Fruit fly (Drosophila melanogaster) whole organism, embryonic: ENCODE results near the gene Duox.

Experiments used
- B-H2 ChIP-seq: fragments of 200-800 bp; sonication (Bioruptor generic); optimal IDR thresholded peaks from 2 replicates; lab custom pipeline; 2018; ENCODE audit warnings: missing biosample characterization, mild to moderate bottlenecking, missing genetic modification characterization
- CG10209 ChIP-seq: fragments of 200-800 bp; sonication (Bioruptor generic); optimal IDR thresholded peaks from 3 replicates; lab custom pipeline; 2017; ENCODE audit warnings: missing biosample characterization, mild to moderate bottlenecking, missing genetic modification characterization, missing genetic modification reagents
- CG11695 ChIP-seq: fragments of 200-800 bp; sonication (Bioruptor generic); IDR thresholded peaks from 3 replicates; pipeline ENCODE4 v1.3.6; 2022; ENCODE audit warnings: missing biosample characterization, missing genetic modification characterization
- CG12071 ChIP-seq: fragments of 200-800 bp; sonication (Bioruptor generic); optimal IDR thresholded peaks from 3 replicates; lab custom pipeline; 2018; ENCODE audit warnings: missing biosample characterization, mild to moderate bottlenecking, missing genetic modification characterization
- CG13296 ChIP-seq: fragments of 200-800 bp; sonication (Bioruptor generic); optimal IDR thresholded peaks from 3 replicates; lab custom pipeline; 2018; ENCODE audit warnings: missing biosample characterization, mild to moderate bottlenecking, missing genetic modification characterization
- CG13894 ChIP-seq: fragments of 200-800 bp; sonication (Bioruptor generic); optimal IDR thresholded peaks from 3 replicates; lab custom pipeline; 2018; ENCODE audit warnings: missing biosample characterization, mild to moderate bottlenecking, missing genetic modification characterization, moderate library complexity
- CG15479 ChIP-seq: fragments of 200-800 bp; sonication (Bioruptor generic); optimal IDR thresholded peaks from 3 replicates; lab custom pipeline; 2019; ENCODE audit warnings: missing biosample characterization, mild to moderate bottlenecking, missing genetic modification characterization, moderate library complexity
- CG17802 ChIP-seq: fragments of 200-800 bp; sonication (Bioruptor generic); optimal IDR thresholded peaks from 2 replicates; lab custom pipeline; 2018; ENCODE audit warnings: missing biosample characterization, mild to moderate bottlenecking, missing genetic modification characterization, moderate library complexity
- CG17912 ChIP-seq: fragments of 200-800 bp; sonication (Bioruptor generic); optimal IDR thresholded peaks from 2 replicates; lab custom pipeline; 2018; ENCODE audit warnings: missing biosample characterization, mild to moderate bottlenecking, missing genetic modification characterization
- CG18764 ChIP-seq: fragments of 200-800 bp; sonication (Bioruptor generic); optimal IDR thresholded peaks from 3 replicates; lab custom pipeline; 2016; ENCODE audit warnings: missing biosample characterization, missing genetic modification characterization
- CG2120 ChIP-seq: fragments of 200-800 bp; sonication (Bioruptor generic); optimal IDR thresholded peaks from 3 replicates; lab custom pipeline; 2016; ENCODE audit warnings: missing biosample characterization, missing genetic modification characterization
- CG2678 ChIP-seq: fragments of 200-800 bp; sonication (Bioruptor generic); optimal IDR thresholded peaks from 3 replicates; lab custom pipeline; 2019; ENCODE audit warnings: missing biosample characterization, mild to moderate bottlenecking, missing genetic modification characterization, moderate library complexity
- CG30403 ChIP-seq: fragments of 200-800 bp; sonication (Bioruptor generic); optimal IDR thresholded peaks from 3 replicates; lab custom pipeline; 2016; ENCODE audit warnings: missing biosample characterization, missing genetic modification characterization
- CG3281 ChIP-seq: fragments of 200-800 bp; sonication (Bioruptor generic); optimal IDR thresholded peaks from 3 replicates; lab custom pipeline; 2017; ENCODE audit warnings: missing biosample characterization, mild to moderate bottlenecking, missing genetic modification characterization
- CG34376 ChIP-seq: fragments of 200-800 bp; sonication (Bioruptor generic); optimal IDR thresholded peaks from 2 replicates; lab custom pipeline; 2018; ENCODE audit warnings: missing biosample characterization, mild to moderate bottlenecking, missing genetic modification characterization
- CG42726 ChIP-seq: fragments of 200-800 bp; sonication (Bioruptor generic); IDR thresholded peaks from 2 replicates; pipeline ENCODE4 v1.3.6; 2022; ENCODE audit warnings: missing biosample characterization, missing genetic modification characterization; ENCODE audit not compliant: partially characterized antibody
- CG5245 ChIP-seq: fragments of 200-800 bp; sonication (Bioruptor generic); optimal IDR thresholded peaks from 3 replicates; lab custom pipeline; 2016; ENCODE audit warnings: missing biosample characterization, missing genetic modification characterization
- CG6254 ChIP-seq: fragments of 200-800 bp; sonication (Bioruptor generic); optimal IDR thresholded peaks from 3 replicates; lab custom pipeline; 2017; ENCODE audit warnings: mild to moderate bottlenecking, missing biosample characterization, missing genetic modification reagents, missing genetic modification characterization
- CG6689 ChIP-seq: fragments of 200-800 bp; sonication (Bioruptor generic); IDR thresholded peaks from 2 replicates; pipeline ENCODE4 v1.3.6; 2022; ENCODE audit warnings: missing biosample characterization, missing genetic modification characterization
- CG6813 ChIP-seq: fragments of 200-800 bp; sonication (Bioruptor generic); optimal IDR thresholded peaks from 2 replicates; lab custom pipeline; 2017; ENCODE audit warnings: missing biosample characterization, missing genetic modification characterization, mild to moderate bottlenecking, moderate library complexity, missing genetic modification reagents
- CG6854 ChIP-seq: fragments of 200-800 bp; sonication (Bioruptor generic); optimal IDR thresholded peaks from 3 replicates; lab custom pipeline; 2017; ENCODE audit warnings: missing biosample characterization, mild to moderate bottlenecking, missing genetic modification characterization
- CG7839 ChIP-seq: fragments of 200-800 bp; sonication (Bioruptor generic); optimal IDR thresholded peaks from 3 replicates; lab custom pipeline; 2018; ENCODE audit warnings: missing biosample characterization, mild to moderate bottlenecking, missing genetic modification characterization, moderate library complexity
- CG7928 ChIP-seq: fragments of 200-800 bp; sonication (Bioruptor generic); optimal IDR thresholded peaks from 2 replicates; lab custom pipeline; 2017; ENCODE audit warnings: missing biosample characterization, mild to moderate bottlenecking, missing genetic modification characterization
- CG8944 ChIP-seq: fragments of 200-800 bp; sonication (Bioruptor generic); optimal IDR thresholded peaks from 3 replicates; lab custom pipeline; 2016; ENCODE audit warnings: missing biosample characterization, missing genetic modification characterization
- CG9727 ChIP-seq: fragments of 200-800 bp; sonication (Bioruptor generic); optimal IDR thresholded peaks from 3 replicates; lab custom pipeline; 2017; ENCODE audit warnings: missing biosample characterization, mild to moderate bottlenecking, missing genetic modification characterization
- PHDP ChIP-seq: fragments of 200-800 bp; sonication (Bioruptor generic); optimal IDR thresholded peaks from 3 replicates; lab custom pipeline; 2018; ENCODE audit warnings: missing biosample characterization, mild to moderate bottlenecking, missing genetic modification characterization, moderate library complexity
- Sox100B ChIP-seq: fragments of 200-800 bp; sonication (Bioruptor generic); optimal IDR thresholded peaks from 3 replicates; lab custom pipeline; 2018; ENCODE audit warnings: missing biosample characterization, mild to moderate bottlenecking, missing genetic modification characterization
- Xbp1 ChIP-seq: fragments of 200-800 bp; sonication (Bioruptor generic); optimal IDR thresholded peaks from 3 replicates; lab custom pipeline; 2016; ENCODE audit warnings: missing biosample characterization, mild to moderate bottlenecking, missing genetic modification characterization
- Xrp1 ChIP-seq: fragments of 200-800 bp; sonication (Bioruptor generic); IDR thresholded peaks from 2 replicates; pipeline ENCODE4 v1.3.6; 2022; ENCODE audit warnings: missing biosample characterization, missing genetic modification characterization
- abd-A ChIP-seq: fragments of 200-800 bp; sonication (Bioruptor generic); optimal IDR thresholded peaks from 3 replicates; lab custom pipeline; 2019; ENCODE audit warnings: missing biosample characterization, mild to moderate bottlenecking, missing genetic modification characterization, moderate library complexity
- chinmo ChIP-seq: fragments of 200-800 bp; sonication (Bioruptor generic); IDR thresholded peaks from 4 replicates; pipeline ENCODE4 v1.3.6; 2022; ENCODE audit warnings: missing biosample characterization, missing genetic modification characterization; ENCODE audit not compliant: partially characterized antibody
- ci ChIP-seq: fragments of 200-800 bp; sonication (Bioruptor generic); IDR thresholded peaks from 3 replicates; pipeline ENCODE4 v1.3.6; 2022; ENCODE audit warnings: missing biosample characterization, missing genetic modification characterization
- crol ChIP-seq: fragments of 200-800 bp; sonication (Bioruptor generic); IDR thresholded peaks from 2 replicates; pipeline ENCODE4 v1.3.6; 2022; ENCODE audit warnings: missing biosample characterization, missing genetic modification characterization
- cwo ChIP-seq: fragments of 200-800 bp; sonication (Bioruptor generic); optimal IDR thresholded peaks from 3 replicates; lab custom pipeline; 2017; ENCODE audit warnings: missing biosample characterization, missing genetic modification characterization, mild to moderate bottlenecking, moderate library complexity, missing genetic modification reagents
- dmrt99B ChIP-seq: fragments of 200-800 bp; sonication (Bioruptor generic); optimal IDR thresholded peaks from 2 replicates; lab custom pipeline; 2018; ENCODE audit warnings: missing biosample characterization, mild to moderate bottlenecking, missing genetic modification characterization, moderate library complexity
- exex ChIP-seq: fragments of 200-800 bp; sonication (Bioruptor generic); optimal IDR thresholded peaks from 4 replicates; lab custom pipeline; 2018; ENCODE audit warnings: missing biosample characterization, mild to moderate bottlenecking, missing genetic modification characterization, moderate library complexity
- gro ChIP-seq: fragments of 200-800 bp; sonication (Bioruptor generic); optimal IDR thresholded peaks from 2 replicates; lab custom pipeline; 2016; ENCODE audit warnings: missing biosample characterization, missing genetic modification characterization
- gsb-n ChIP-seq: fragments of 200-800 bp; sonication (Bioruptor generic); optimal IDR thresholded peaks from 3 replicates; lab custom pipeline; 2018; ENCODE audit warnings: missing biosample characterization, mild to moderate bottlenecking, missing genetic modification characterization
- phol ChIP-seq: fragments of 200-800 bp; sonication (Bioruptor generic); optimal IDR thresholded peaks from 3 replicates; lab custom pipeline; 2018; ENCODE audit warnings: missing biosample characterization, mild to moderate bottlenecking, missing genetic modification characterization, moderate library complexity
- pzg ChIP-seq: fragments of 200-800 bp; sonication (Bioruptor generic); optimal IDR thresholded peaks from 3 replicates; lab custom pipeline; 2018; ENCODE audit warnings: missing biosample characterization, mild to moderate bottlenecking, missing genetic modification characterization, moderate library complexity
- scrt ChIP-seq: fragments of 200-800 bp; sonication (Bioruptor generic); optimal IDR thresholded peaks from 2 replicates; lab custom pipeline; 2018; ENCODE audit warnings: missing biosample characterization, mild to moderate bottlenecking, missing genetic modification characterization, moderate library complexity
- shn ChIP-seq: fragments of 200-800 bp; sonication (Bioruptor generic); optimal IDR thresholded peaks from 3 replicates; lab custom pipeline; 2016; ENCODE audit warnings: missing biosample characterization, missing genetic modification characterization
- so ChIP-seq: fragments of 200-800 bp; sonication (Bioruptor generic); IDR thresholded peaks from 3 replicates; pipeline ENCODE4 v1.3.6; 2022; ENCODE audit warnings: missing biosample characterization, missing genetic modification characterization
- sqz ChIP-seq: fragments of 200-800 bp; sonication (Bioruptor generic); optimal IDR thresholded peaks from 3 replicates; lab custom pipeline; 2018; ENCODE audit warnings: missing biosample characterization, mild to moderate bottlenecking, missing genetic modification characterization
- sug ChIP-seq: fragments of 200-800 bp; optimal IDR thresholded peaks from 2 replicates; lab custom pipeline; 2019; ENCODE audit warnings: missing biosample characterization, mild to moderate bottlenecking, missing genetic modification characterization, moderate library complexity
- tin ChIP-seq: fragments of 200-800 bp; sonication (Bioruptor generic); optimal IDR thresholded peaks from 3 replicates; lab custom pipeline; 2016; ENCODE audit warnings: missing biosample characterization, missing genetic modification characterization
- trem ChIP-seq: fragments of 200-800 bp; optimal IDR thresholded peaks from 3 replicates; lab custom pipeline; 2019; ENCODE audit warnings: missing biosample characterization, mild to moderate bottlenecking, missing genetic modification characterization, moderate library complexity

Duox gene

dm6 chr2L:2857862-2858734 is 28.1 kb upstream of the Duox start (continued):
- TF ChIP-seq cwo (peak; percentile 34), so (GFP tag; lab: Robert Waterston, UW) (peak; percentile 48; the same call in 1 of the 3 replicates), chinmo (peak; percentile 88; the same call in 3 of the 4 replicates), CG18764 (no peak), tin (GFP tag; lab: Kevin White, UChicago) (peak; percentile 7), CG6689 (GFP tag; lab: Robert Waterston, UW) (0 out of 2 replicates have a peak, but pooled peaks have one; percentile 23), sqz (GFP tag; lab: Kevin White, UChicago) (peak; percentile 41), phol (tag; lab: Kevin White, UChicago) (peak; percentile 24), CG13296 (GFP tag; lab: Kevin White, UChicago) (peak; percentile 20), ci (GFP tag; lab: Robert Waterston, UW) (peak; percentile 20; the same call in 1 of the 3 replicates), CG13894 (tag; lab: Kevin White, UChicago) (peak; percentile 43), crol (GFP tag; lab: Robert Waterston, UW) (peak; percentile 75), dmrt99B (tag; lab: Kevin White, UChicago) (peak; percentile 45), CG9727 (GFP tag; lab: Kevin White, UChicago) (peak; percentile 2), CG7928 (GFP tag; lab: Kevin White, UChicago) (no peak), B-H2 (peak; percentile 46), CG30403 (GFP tag; lab: Kevin White, UChicago) (peak; percentile 6), CG17802 (no peak), abd-A (tag; lab: Kevin White, UChicago) (peak; percentile 42), trem (tag; lab: Kevin White, UChicago) (no peak), CG5245 (GFP tag; lab: Kevin White, UChicago) (peak; percentile 1), CG2120 (peak; percentile 31), CG34376 (GFP tag; lab: Kevin White, UChicago) (peak; percentile 36), CG8944 (GFP tag; lab: Kevin White, UChicago) (no peak), gro (peak; percentile 29), CG11695 (GFP tag; lab: Robert Waterston, UW) (peak; percentile 48; the same call in 2 of the 3 replicates), CG6254 (peak; percentile 11), CG3281 (GFP tag; lab: Kevin White, UChicago) (peak; percentile 23), Sox100B (GFP tag; lab: Kevin White, UChicago) (peak; percentile 11), CG2678 (tag; lab: Kevin White, UChicago) (peak; percentile 36), scrt (GFP tag; lab: Kevin White, UChicago) (peak; percentile 43), exex (tag; lab: Kevin White, UChicago) (peak; percentile 70), Xbp1 (GFP tag; lab: Kevin White, UChicago) (peak; percentile 2), CG7839 (tag; lab: Kevin White, UChicago) (peak; percentile 17), sug (tag; lab: Kevin White, UChicago) (peak; percentile 44), PHDP (no peak), Xrp1 (GFP tag; lab: Robert Waterston, UW) (peak; percentile 29; the same call in 1 of the 2 replicates), pzg (GFP tag; lab: Kevin White, UChicago) (no peak), CG15479 (peak; percentile 74), CG10209 (peak; percentile 2), CG17912 (peak; percentile 0), CG42726 (GFP tag; lab: Robert Waterston, UW) (0 out of 2 replicates have a peak, but pooled peaks have one; percentile 18), CG12071 (GFP tag; lab: Kevin White, UChicago) (peak; percentile 42), CG6854 (GFP tag; lab: Kevin White, UChicago) (peak; percentile 3), CG6813 (GFP tag; lab: Kevin White, UChicago) (no peak), shn (peak; percentile 8), gsb-n (tag; lab: Kevin White, UChicago) (peak; percentile 75)
